Worm (Caenorhabditis elegans) whole organism, young adult: ENCODE data around the gene srt-33.

ENCODE experiments used
- B0019.2 ChIP-seq: fragments of 200-800 bp; sonication (Bioruptor generic); conservative IDR thresholded peaks from 2 replicates; pipeline ENCODE4 v1.3.6; 2022; ENCODE audit warnings: missing genetic modification reagents, missing genetic modification characterization, missing compliant biosample characterization
- B0035.1 ChIP-seq: sonication (generic microtip); optimal IDR thresholded peaks from 2 replicates; lab custom pipeline; 2016; ENCODE audit warnings: missing genetic modification characterization, mild to moderate bottlenecking, missing compliant biosample characterization, missing genotype, missing genetic modification reagents
- F10E7.11 ChIP-seq: sonication (generic microtip); optimal IDR thresholded peaks from 2 replicates; lab custom pipeline; 2017; ENCODE audit warnings: mild to moderate bottlenecking, missing genetic modification characterization, moderate library complexity, missing compliant biosample characterization
- F23B12.7 ChIP-seq: sonication (generic microtip); optimal IDR thresholded peaks from 2 replicates; lab custom pipeline; 2017; ENCODE audit warnings: missing genetic modification characterization, mild to moderate bottlenecking, missing compliant biosample characterization, antibody characterized with exemption, moderate library complexity; ENCODE audit not compliant: insufficient read depth
- K11D2.4 ChIP-seq: fragments of 200-800 bp; sonication (Bioruptor generic); IDR thresholded peaks from 2 replicates; pipeline ENCODE4 v1.3.6; 2022; ENCODE audit warnings: missing genetic modification reagents, missing genetic modification characterization, missing compliant biosample characterization
- Y67H2A.10 ChIP-seq: fragments of 200-800 bp; sonication (Bioruptor generic); conservative IDR thresholded peaks from 2 replicates; pipeline ENCODE4 v1.3.6; 2022; ENCODE audit warnings: missing genetic modification reagents, missing genetic modification characterization, missing compliant biosample characterization
- Y95B8A.8 ChIP-seq: fragments of 200-800 bp; sonication (Bioruptor generic); IDR thresholded peaks from 2 replicates; pipeline ENCODE4 v1.3.6; 2022; ENCODE audit warnings: missing genetic modification reagents, missing genetic modification characterization, missing compliant biosample characterization
- ZK185.1 ChIP-seq: sonication (generic microtip); optimal IDR thresholded peaks from 2 replicates; lab custom pipeline; 2016; ENCODE audit warnings: mild to moderate bottlenecking, missing genetic modification characterization, missing compliant biosample characterization; ENCODE audit not compliant: poor library complexity, severe bottlenecking
- ama-1 ChIP-seq, 3 experiments: fragments of 150-350 bp in 1 of 3; sonication (generic microtip) in 2 of 3; optimal IDR thresholded peaks; 2 replicates each; lab custom pipeline; 2014 to 2018; ENCODE audit warnings: missing biosample characterization in 2 of 3, missing genetic modification characterization in 2 of 3, missing genetic modification reagents in 2 of 3
- aptf-3 ChIP-seq: fragments of 200-800 bp; sonication (Bioruptor generic); IDR thresholded peaks from 2 replicates; pipeline ENCODE4 v1.3.6; 2022; ENCODE audit warnings: missing genetic modification characterization, missing compliant biosample characterization
- ccch-3 ChIP-seq: fragments of 200-800 bp; sonication (Bioruptor generic); optimal IDR thresholded peaks from 2 replicates; lab custom pipeline; 2018; ENCODE audit warnings: mild to moderate bottlenecking, missing genetic modification characterization, missing compliant biosample characterization
- cebp-2 ChIP-seq: fragments of 200-800 bp; sonication (Bioruptor generic); IDR thresholded peaks from 2 replicates; pipeline ENCODE4 v1.3.6; 2022; ENCODE audit warnings: missing genetic modification characterization, missing compliant biosample characterization
- ceh-100 ChIP-seq: fragments of 200-800 bp; sonication (Bioruptor generic); IDR thresholded peaks from 2 replicates; pipeline ENCODE4 v1.3.6; 2022; ENCODE audit warnings: missing genetic modification reagents, missing genetic modification characterization, missing compliant biosample characterization
- ceh-27 ChIP-seq: fragments of 200-800 bp; sonication (Bioruptor generic); optimal IDR thresholded peaks from 2 replicates; lab custom pipeline; 2018; ENCODE audit warnings: mild to moderate bottlenecking, missing genetic modification characterization, moderate library complexity, missing compliant biosample characterization
- ceh-58 ChIP-seq: fragments of 200-800 bp; sonication (Bioruptor generic); IDR thresholded peaks from 2 replicates; pipeline ENCODE4 v1.3.6; 2022; ENCODE audit warnings: missing genetic modification characterization, missing compliant biosample characterization
- dox-1 ChIP-seq: fragments of 200-800 bp; sonication (Bioruptor generic); IDR thresholded peaks from 2 replicates; pipeline ENCODE4 v1.3.6; 2022; ENCODE audit warnings: missing genetic modification reagents, missing genetic modification characterization, missing compliant biosample characterization
- dpff-1 ChIP-seq: sonication (generic microtip); optimal IDR thresholded peaks from 2 replicates; lab custom pipeline; 2017; ENCODE audit warnings: mild to moderate bottlenecking, missing genetic modification characterization, missing compliant biosample characterization
- egl-18 ChIP-seq: fragments of 200-800 bp; sonication (Bioruptor generic); IDR thresholded peaks from 2 replicates; pipeline ENCODE4 v1.3.6; 2022; ENCODE audit warnings: missing genetic modification reagents, missing genetic modification characterization, missing compliant biosample characterization
- egl-44 ChIP-seq: fragments of 200-800 bp; sonication (Bioruptor generic); IDR thresholded peaks from 2 replicates; pipeline ENCODE4 v1.3.6; 2022; ENCODE audit warnings: missing genetic modification reagents, missing genetic modification characterization, missing compliant biosample characterization
- ets-4 ChIP-seq: fragments of 200-800 bp; sonication (Bioruptor generic); optimal IDR thresholded peaks from 2 replicates; lab custom pipeline; 2018; ENCODE audit warnings: mild to moderate bottlenecking, missing genetic modification characterization, missing compliant biosample characterization
- hlh-12 ChIP-seq: sonication (generic microtip); optimal IDR thresholded peaks from 2 replicates; lab custom pipeline; 2016; ENCODE audit warnings: missing genetic modification characterization, missing compliant biosample characterization
- lin-40 ChIP-seq: sonication (generic microtip); optimal IDR thresholded peaks from 2 replicates; lab custom pipeline; 2016; ENCODE audit warnings: missing genetic modification characterization, mild to moderate bottlenecking, missing compliant biosample characterization, missing genotype, missing genetic modification reagents
- lsl-1 ChIP-seq: fragments of 200-800 bp; sonication (Bioruptor generic); optimal IDR thresholded peaks from 2 replicates; lab custom pipeline; 2018; ENCODE audit warnings: mild to moderate bottlenecking, missing genetic modification characterization, moderate library complexity, missing compliant biosample characterization
- madf-3 ChIP-seq: fragments of 200-800 bp; sonication (Bioruptor generic); IDR thresholded peaks from 2 replicates; pipeline ENCODE4 v1.3.6; 2022; ENCODE audit warnings: missing genetic modification reagents, missing genetic modification characterization, missing compliant biosample characterization
- mel-28 ChIP-seq: sonication (generic microtip); optimal IDR thresholded peaks from 2 replicates; lab custom pipeline; 2016; ENCODE audit warnings: borderline replicate concordance, mild to moderate bottlenecking, missing genetic modification characterization, missing compliant biosample characterization
- mes-4 ChIP-seq: sonication (generic microtip); optimal IDR thresholded peaks from 2 replicates; lab custom pipeline; 2016; ENCODE audit warnings: missing genotype, missing genetic modification characterization, missing compliant biosample characterization
- nfya-1 ChIP-seq: sonication (generic microtip); optimal IDR thresholded peaks from 2 replicates; lab custom pipeline; 2017; ENCODE audit warnings: antibody characterized with exemption, missing compliant biosample characterization, missing genetic modification characterization, borderline replicate concordance; ENCODE audit not compliant: insufficient read depth
- nfya-2 ChIP-seq: fragments of 200-800 bp; sonication (Bioruptor generic); IDR thresholded peaks from 2 replicates; pipeline ENCODE4 v1.3.6; 2022; ENCODE audit warnings: missing genetic modification reagents, missing genetic modification characterization, missing compliant biosample characterization
- nhr-80 ChIP-seq: sonication (generic microtip); optimal IDR thresholded peaks from 2 replicates; lab custom pipeline; 2016; ENCODE audit warnings: missing genetic modification characterization, missing compliant biosample characterization
- pbrm-1 ChIP-seq: fragments of 200-800 bp; sonication (Bioruptor generic); IDR thresholded peaks from 2 replicates; pipeline ENCODE4 v1.3.6; 2022; ENCODE audit warnings: missing genetic modification reagents, missing genetic modification characterization, missing compliant biosample characterization
- pha-4 ChIP-seq: fragments of 150-350 bp; sonication (generic microtip); optimal IDR thresholded peaks from 2 replicates; lab custom pipeline; 2014; ENCODE audit warnings: missing biosample characterization, missing genetic modification reagents, missing genetic modification characterization
- repo-1 ChIP-seq: sonication (generic microtip); optimal IDR thresholded peaks from 2 replicates; lab custom pipeline; 2017; ENCODE audit warnings: mild to moderate bottlenecking, missing genetic modification characterization, missing compliant biosample characterization
- sdz-38 ChIP-seq: sonication (generic microtip); optimal IDR thresholded peaks from 2 replicates; lab custom pipeline; 2016; ENCODE audit warnings: missing genotype, missing genetic modification characterization, missing compliant biosample characterization
- sea-2 ChIP-seq: fragments of 200-800 bp; sonication (Bioruptor generic); IDR thresholded peaks from 2 replicates; pipeline ENCODE4 v1.3.6; 2022; ENCODE audit warnings: missing genetic modification characterization, missing compliant biosample characterization
- snpc-1.1 ChIP-seq: sonication (generic microtip); optimal IDR thresholded peaks from 2 replicates; lab custom pipeline; 2017; ENCODE audit warnings: missing genetic modification characterization, mild to moderate bottlenecking, missing compliant biosample characterization, antibody characterized with exemption, moderate library complexity, missing genotype, missing genetic modification reagents; ENCODE audit not compliant: insufficient read depth
- snpc-1.3 ChIP-seq: sonication (generic microtip); optimal IDR thresholded peaks from 2 replicates; lab custom pipeline; 2017; ENCODE audit warnings: missing genetic modification characterization, mild to moderate bottlenecking, missing compliant biosample characterization, antibody characterized with exemption, moderate library complexity, missing genotype, missing genetic modification reagents; ENCODE audit not compliant: insufficient read depth
- tbx-9 ChIP-seq: sonication (generic microtip); optimal IDR thresholded peaks from 2 replicates; lab custom pipeline; 2016; ENCODE audit warnings: borderline replicate concordance, missing genetic modification characterization, inconsistent platforms, missing compliant biosample characterization
- zfh-2 ChIP-seq: fragments of 200-800 bp; sonication (Bioruptor generic); conservative IDR thresholded peaks from 2 replicates; pipeline ENCODE4 v1.3.6; 2022; ENCODE audit warnings: missing genetic modification reagents, missing genetic modification characterization, missing compliant biosample characterization
- zim-3 ChIP-seq: sonication (generic microtip); optimal IDR thresholded peaks from 2 replicates; lab custom pipeline; 2017; ENCODE audit warnings: mild to moderate bottlenecking, missing genetic modification characterization, moderate library complexity, missing compliant biosample characterization
- ztf-22 ChIP-seq: fragments of 200-800 bp; sonication (Bioruptor generic); optimal IDR thresholded peaks from 2 replicates; lab custom pipeline; 2018; ENCODE audit warnings: mild to moderate bottlenecking, missing genetic modification characterization, moderate library complexity, missing compliant biosample characterization
- ztf-28 ChIP-seq: fragments of 200-800 bp; sonication (Bioruptor generic); IDR thresholded peaks from 2 replicates; pipeline ENCODE4 v1.3.6; 2022; ENCODE audit warnings: missing genetic modification reagents, missing genetic modification characterization, missing compliant biosample characterization

srt-33 gene

DNA sequence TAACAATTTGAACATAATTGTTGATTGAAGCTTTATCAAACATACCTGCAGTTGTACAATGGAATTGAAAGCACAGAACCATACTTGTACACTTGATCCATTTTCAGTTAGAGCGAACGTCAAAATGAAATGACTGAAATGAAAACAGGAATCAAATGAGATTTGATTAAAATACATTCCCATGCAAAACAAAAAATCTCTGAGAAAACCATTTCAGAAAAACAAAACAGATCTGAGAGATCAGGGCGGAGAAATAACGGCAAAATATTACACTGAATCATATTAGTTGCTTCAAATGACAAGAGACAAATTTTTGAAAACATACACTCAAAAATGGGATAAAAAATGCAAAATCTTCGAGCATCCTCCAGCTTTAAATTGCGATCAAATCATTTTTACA is at the start of gene srt-33:
srt-33 (minus strand) TSS at position 101 of the 400 bp plus-strand sequence.
- TF ChIP-seq cebp-2 (GFP tag; lab: Robert Waterston, UW) (no peak), snpc-1.3 (tag; lab: Kevin White, UChicago) (no peak), F23B12.7 (tag; lab: Kevin White, UChicago) (no peak), dox-1 (GFP tag; lab: Robert Waterston, UW) (no peak), zim-3 (tag; lab: Kevin White, UChicago) (no peak), mes-4 (tag; lab: Kevin White, UChicago) (no peak), K11D2.4 (GFP tag; lab: Robert Waterston, UW) (no peak), sdz-38 (tag; lab: Kevin White, UChicago) (no peak), hlh-12 (tag; lab: Kevin White, UChicago) (no peak), egl-18 (GFP tag; lab: Robert Waterston, UW) (no peak), Y95B8A.8 (GFP tag; lab: Robert Waterston, UW) (no peak), repo-1 (tag; lab: Kevin White, UChicago) (no peak), ztf-22 (GFP tag; lab: Kevin White, UChicago) (no peak), ccch-3 (GFP tag; lab: Kevin White, UChicago) (no peak), B0035.1 (no peak)

DNA sequence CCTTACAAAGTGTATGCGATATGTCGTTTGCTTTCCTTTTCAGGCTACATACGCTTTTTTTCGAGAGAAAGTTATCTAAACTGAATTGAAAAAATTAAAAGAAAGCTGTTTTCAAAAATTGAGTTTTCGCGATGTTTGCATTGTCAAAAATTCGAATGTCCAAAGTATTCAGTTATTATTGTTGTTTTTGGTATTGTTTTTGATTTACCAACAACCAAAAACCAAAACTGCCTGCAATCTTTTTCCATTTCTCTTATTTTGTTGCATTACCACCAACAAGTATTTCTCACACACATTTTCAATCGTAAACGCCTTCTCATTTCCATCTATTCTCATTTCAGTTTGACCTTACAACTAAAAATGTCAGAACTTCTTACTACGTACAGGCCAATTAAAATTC is 49.1 kb upstream of the srt-33 start, which contains the start of gene pepm-1:
pepm-1 (plus strand) TSS at position 301 of the 400 bp plus-strand sequence.
- no peak for TF ChIP-seq nfya-2
- no peak for TF ChIP-seq sea-2
- no peak for TF ChIP-seq ceh-58
- TF ChIP-seq mes-4 (tag; lab: Kevin White, UChicago): no peak
- TF ChIP-seq pha-4 (tag; lab: Kevin White, UChicago): no peak
- no peak for TF ChIP-seq aptf-3 (GFP tag; lab: Robert Waterston, UW)

DNA sequence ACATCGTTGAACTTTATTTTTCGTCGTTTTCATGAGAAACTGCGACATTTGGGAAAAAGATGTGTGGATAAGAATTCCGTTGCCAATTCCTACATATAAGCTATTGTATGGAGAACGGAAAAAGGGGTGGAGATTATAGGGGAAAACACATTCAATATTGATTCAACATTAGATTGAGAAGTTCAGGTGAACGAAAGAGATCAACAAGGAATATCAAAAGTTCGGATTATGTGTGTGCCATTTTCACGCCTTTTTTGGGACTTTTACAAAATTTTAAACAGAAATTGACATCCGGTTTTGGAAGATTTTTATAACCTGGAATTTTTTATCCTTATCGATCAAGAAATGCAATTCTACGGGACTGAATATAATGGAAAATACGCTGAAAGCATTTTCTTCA is 48.1 kb upstream of the srt-33 start, which contains the start of gene F47B8.5:
F47B8.5 (minus strand) TSS at position 101 of the 400 bp plus-strand sequence.
- TF ChIP-seq ama-1 (optimal IDR thresholded peaks at IDR 0.05; lab: Kevin White, UChicago): no peak
- TF ChIP-seq ama-1 (GFP tag; optimal IDR thresholded peaks at IDR 0.05; lab: Kevin White, UChicago): no peak
- no peak for TF ChIP-seq ZK185.1 (tag; lab: Kevin White, UChicago)
- TF ChIP-seq nfya-1 (tag; lab: Kevin White, UChicago): no peak
- TF ChIP-seq ceh-100 (GFP tag; lab: Robert Waterston, UW): no peak
- TF ChIP-seq ceh-27: no peak
- no peak for TF ChIP-seq sea-2
- no peak for TF ChIP-seq ztf-28 (GFP tag; lab: Robert Waterston, UW)
- no peak for TF ChIP-seq zfh-2 (GFP tag; lab: Robert Waterston, UW)
- TF ChIP-seq egl-18 (GFP tag; lab: Robert Waterston, UW): no peak
- TF ChIP-seq, all 124 proteins: peak for 0

DNA sequence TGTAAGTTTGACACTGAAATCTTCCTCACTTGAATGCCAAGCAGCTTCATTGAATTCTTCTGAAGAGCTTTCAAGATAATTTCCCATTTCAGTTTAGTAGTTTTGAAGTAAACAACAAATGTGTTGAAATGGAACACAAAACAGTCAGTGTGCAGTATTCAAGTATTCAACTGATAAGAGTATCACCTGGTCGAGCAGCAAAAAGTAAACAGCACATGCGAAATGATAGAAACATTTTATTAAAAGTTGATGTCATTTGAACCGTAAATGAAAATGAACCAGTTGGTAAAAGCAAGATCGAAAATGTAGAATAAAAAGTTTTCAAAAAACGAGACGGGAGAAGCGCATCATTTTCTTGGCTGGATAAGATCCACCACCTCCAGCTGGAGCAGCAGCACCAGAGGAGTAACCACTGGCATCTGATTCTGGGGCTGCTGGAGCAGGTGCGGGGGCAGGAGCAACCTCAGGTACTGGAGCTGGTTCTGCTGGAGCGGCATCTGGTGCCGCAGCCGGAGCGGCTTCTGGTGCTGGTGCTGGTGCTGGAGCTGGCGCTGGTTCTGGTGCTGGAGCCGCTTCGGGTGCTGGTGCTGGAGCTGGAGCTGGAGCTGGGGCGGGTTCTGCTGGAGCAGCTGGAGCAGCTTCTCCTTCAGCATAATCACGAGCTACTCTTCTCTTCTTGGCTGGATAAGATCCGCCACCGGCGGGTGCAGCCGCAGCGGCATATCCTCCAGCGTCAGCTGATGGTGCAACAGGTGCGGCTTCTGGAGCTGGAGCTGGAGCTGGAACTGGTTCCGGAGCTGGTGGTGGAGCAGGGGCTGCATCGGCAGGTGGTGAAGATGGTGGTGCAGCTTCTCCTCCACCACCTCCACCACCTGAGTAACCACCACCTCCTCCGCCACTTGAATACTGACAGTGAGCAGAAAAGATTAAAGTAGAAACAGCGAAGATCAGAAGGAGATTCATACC is 45.1 kb upstream of the srt-33 start, which contains the start of the genes F47B8.4 and F47B8.18:
F47B8.4 (minus strand) TSS at position 172 of the 966 bp plus-strand sequence.
F47B8.18 (minus strand) TSS at position 963 of the 966 bp plus-strand sequence.
- TF ChIP-seq ceh-27: no peak
- no peak for TF ChIP-seq snpc-1.1 (tag; lab: Kevin White, UChicago)
- no peak for TF ChIP-seq tbx-9 (tag; lab: Kevin White, UChicago)
- TF ChIP-seq lsl-1 (GFP tag; lab: Kevin White, UChicago): no peak
- no peak for TF ChIP-seq lin-40 (tag; lab: Kevin White, UChicago)
- TF ChIP-seq B0019.2 (GFP tag; lab: Robert Waterston, UW): no peak
- TF ChIP-seq egl-44 (GFP tag; lab: Robert Waterston, UW): no peak
- TF ChIP-seq Y95B8A.8 (GFP tag; lab: Robert Waterston, UW): no peak
- TF ChIP-seq dpff-1 (tag; lab: Kevin White, UChicago): no peak
- no peak for TF ChIP-seq Y67H2A.10 (GFP tag; lab: Robert Waterston, UW)
- no peak for TF ChIP-seq pbrm-1
- TF ChIP-seq nhr-80 (tag; lab: Kevin White, UChicago): peak; percentile 56
- TF ChIP-seq madf-3 (GFP tag; lab: Robert Waterston, UW): no peak
- TF ChIP-seq K11D2.4 (GFP tag; lab: Robert Waterston, UW): no peak
- TF ChIP-seq ets-4 (GFP tag; lab: Kevin White, UChicago): no peak
- no peak for TF ChIP-seq mel-28 (tag; lab: Kevin White, UChicago)
- no peak for TF ChIP-seq F10E7.11 (tag; lab: Kevin White, UChicago)
